Worm (Caenorhabditis elegans): ENCODE results near the gene K02F6.7.
A peak's percentile ranks its signal among the peaks of the same experiment; 100 is the strongest.
"Not testable (repeated sequence)": the region's sequence is repeated elsewhere in the genome, so short reads cannot be mapped to it uniquely, and the experiment has no call there.

The K02F6.7 gene

DNA sequence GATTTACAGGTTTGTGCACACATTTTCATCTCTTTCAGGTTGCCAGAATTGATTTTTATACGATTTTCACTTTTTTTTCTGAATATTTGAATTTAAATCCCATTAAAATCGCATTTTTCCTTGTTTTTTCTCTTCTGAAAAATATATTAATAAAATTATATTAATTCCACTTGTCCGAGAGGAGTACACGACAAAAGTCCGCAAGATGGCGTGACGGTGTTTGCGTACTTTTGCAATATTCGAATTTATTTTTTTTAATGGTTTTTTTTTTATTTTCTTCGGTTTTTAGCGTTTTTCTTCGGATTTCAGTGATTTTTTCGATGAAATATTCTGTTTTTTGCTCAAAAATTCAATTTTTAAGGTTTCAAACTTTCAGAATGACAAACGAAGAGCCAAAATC, 27.2 kb upstream of the K02F6.7 start, which contains the start of gene usp-39:
TSS of gene usp-39 (plus strand) at position 377 of the 400 bp plus-strand sequence.
- TF ChIP-seq snpc-4 (tag; optimal IDR thresholded peaks at IDR 0.05) = peak; percentile 83
- TF ChIP-seq egl-5 (tag; optimal IDR thresholded peaks at IDR 0.05) = peak; percentile 84
- no peak for TF ChIP-seq lsy-12 (tag; optimal IDR thresholded peaks at IDR 0.05)
- TF ChIP-seq lin-15B (tag; optimal IDR thresholded peaks at IDR 0.05) = peak; percentile 89
- TF ChIP-seq skn-1 (tag; optimal IDR thresholded peaks at IDR 0.05) = peak; percentile 0
- no peak for TF ChIP-seq ztf-4 (tag; optimal IDR thresholded peaks at IDR 0.05)
- TF ChIP-seq nfya-1 (tag; optimal IDR thresholded peaks at IDR 0.05; ENCODE audit: insufficient read depth) = peak; percentile 75
- TF ChIP-seq R02D3.7 (tag; optimal IDR thresholded peaks at IDR 0.05) = peak; percentile 69
- TF ChIP-seq unc-39 (tag; optimal IDR thresholded peaks at IDR 0.05) = no peak
- no peak for TF ChIP-seq ceh-16 (tag; optimal IDR thresholded peaks at IDR 0.05)
- TF ChIP-seq pqm-1 (tag; optimal IDR thresholded peaks at IDR 0.05) = peak; percentile 5
- TF ChIP-seq mdl-1 (tag; optimal IDR thresholded peaks at IDR 0.05) = no peak
- TF ChIP-seq ceh-28 (tag; optimal IDR thresholded peaks at IDR 0.05) = peak; percentile 53
- peak; percentile 6 for TF ChIP-seq lin-39 (tag; optimal IDR thresholded peaks at IDR 0.05)
- peak; percentile 88 for TF ChIP-seq nhr-23 (tag; optimal IDR thresholded peaks at IDR 0.05)
- peak; percentile 53 for TF ChIP-seq fkh-10 (GFP tag; optimal IDR thresholded peaks at IDR 0.05)
- TF ChIP-seq jun-1 (tag; optimal IDR thresholded peaks at IDR 0.05) = peak; percentile 45
- no peak for TF ChIP-seq nhr-43 (tag; optimal IDR thresholded peaks at IDR 0.05; ENCODE audit: poor library complexity, severe bottlenecking)
- TF ChIP-seq hmg-11 (tag; optimal IDR thresholded peaks at IDR 0.05) = peak; percentile 88
- peak; percentile 12 for TF ChIP-seq unc-62 (GFP tag; optimal IDR thresholded peaks at IDR 0.05)
- TF ChIP-seq pha-4 (tag; optimal IDR thresholded peaks at IDR 0.05) = peak; percentile 85
- TF ChIP-seq ceh-82 (tag; optimal IDR thresholded peaks at IDR 0.05) = peak; percentile 45
- peak; percentile 55 for TF ChIP-seq elt-2 (tag; optimal IDR thresholded peaks at IDR 0.05)

ce11 chrII:2563973-2564372, 26.3 kb upstream of the K02F6.7 start, which contains the start of gene nep-18:
Gene nep-18 (minus strand): TSS chrII:2564073.
- TF ChIP-seq ceh-16 (tag; optimal IDR thresholded peaks at IDR 0.05) (no peak), egl-27 (tag; optimal IDR thresholded peaks at IDR 0.05) (no peak), skn-1 (tag; optimal IDR thresholded peaks at IDR 0.05) (no peak), nhr-76 (tag; optimal IDR thresholded peaks at IDR 0.05) (no peak), eor-1 (tag; optimal IDR thresholded peaks at IDR 0.05) (no peak), ZK546.5 (tag; optimal IDR thresholded peaks at IDR 0.05) (no peak), nhr-67 (tag; optimal IDR thresholded peaks at IDR 0.05) (no peak), fkh-2 (tag; optimal IDR thresholded peaks at IDR 0.05) (no peak)

DNA sequence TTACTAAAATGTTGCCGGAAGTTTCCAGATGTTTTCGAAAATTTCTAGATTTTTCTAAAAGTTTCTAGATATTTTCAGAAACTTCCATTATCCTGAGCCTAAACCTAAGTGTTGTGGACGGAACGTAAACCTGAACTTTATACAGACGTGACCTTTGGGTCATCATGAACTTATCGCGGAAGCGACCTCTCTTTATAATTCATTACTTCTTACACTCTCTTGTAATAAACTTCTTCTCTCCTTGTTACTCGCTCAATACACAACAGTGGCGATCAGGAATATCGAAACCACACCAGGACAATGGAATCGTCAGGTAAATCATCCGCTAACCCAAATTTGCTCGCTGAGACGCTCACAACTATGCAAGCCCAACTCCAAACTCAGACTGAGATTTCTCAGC, 16.0 kb upstream of the K02F6.7 start, which contains the start of gene K02F6.1:
TSS of gene K02F6.1 (plus strand) at position 301 of the 400 bp plus-strand sequence.
- not testable (repeated sequence) for TF ChIP-seq nhr-25, nhr-77, nhr-237 (tag; optimal IDR thresholded peaks at IDR 0.05)

ce11 chrII:2553030-2553429, 15.4 kb upstream of the K02F6.7 start:
- TF ChIP-seq fos-1 (tag; optimal IDR thresholded peaks at IDR 0.05) = no peak
- TF ChIP-seq nhr-237 (tag; optimal IDR thresholded peaks at IDR 0.05) = no peak
- no peak for TF ChIP-seq ZK546.5 (tag; optimal IDR thresholded peaks at IDR 0.05)
- no peak for TF ChIP-seq ama-1 (optimal IDR thresholded peaks at IDR 0.05)
- no peak for TF ChIP-seq elt-1 (tag; optimal IDR thresholded peaks at IDR 0.05)
- no peak for TF ChIP-seq nhr-76 (tag; optimal IDR thresholded peaks at IDR 0.05)
- no peak for TF ChIP-seq pha-4 (tag; optimal IDR thresholded peaks at IDR 0.05)
- no peak for TF ChIP-seq ceh-16 (tag; optimal IDR thresholded peaks at IDR 0.05)
- TF ChIP-seq daf-12 (tag; optimal IDR thresholded peaks at IDR 0.05) = no peak
- no peak for TF ChIP-seq ceh-82 (tag; optimal IDR thresholded peaks at IDR 0.05)
- no peak for TF ChIP-seq mdl-1 (tag; optimal IDR thresholded peaks at IDR 0.05)
- no peak for TF ChIP-seq lsy-12 (tag; optimal IDR thresholded peaks at IDR 0.05)

ce11 chrII:2545925-2546324, 8.3 kb upstream of the K02F6.7 start, which contains the start of gene K02F6.3:
Gene K02F6.3 (plus strand): TSS chrII:2546225.
- TF ChIP-seq ZK546.5 (tag; optimal IDR thresholded peaks at IDR 0.05) = no peak
- no peak for TF ChIP-seq ceh-9 (tag; optimal IDR thresholded peaks at IDR 0.05)
- no peak for TF ChIP-seq jun-1 (tag; optimal IDR thresholded peaks at IDR 0.05)
- TF ChIP-seq snpc-4 (tag; optimal IDR thresholded peaks at IDR 0.05) = no peak
- TF ChIP-seq nhr-77 (tag; optimal IDR thresholded peaks at IDR 0.05) = no peak
- no peak for TF ChIP-seq eor-1 (tag; optimal IDR thresholded peaks at IDR 0.05)
- no peak for TF ChIP-seq fkh-10 (GFP tag; optimal IDR thresholded peaks at IDR 0.05)
- no peak for TF ChIP-seq nfya-1 (tag; optimal IDR thresholded peaks at IDR 0.05; ENCODE audit: insufficient read depth)
- TF ChIP-seq nhr-237 (tag; optimal IDR thresholded peaks at IDR 0.05) = no peak
- TF ChIP-seq lin-39 (tag; optimal IDR thresholded peaks at IDR 0.05) = no peak
- no peak for TF ChIP-seq unc-62 (GFP tag; optimal IDR thresholded peaks at IDR 0.05)
- no peak for TF ChIP-seq unc-39 (tag; optimal IDR thresholded peaks at IDR 0.05)
